Worm (Caenorhabditis elegans): ENCODE results near the gene ZK1067.4.

DNA sequence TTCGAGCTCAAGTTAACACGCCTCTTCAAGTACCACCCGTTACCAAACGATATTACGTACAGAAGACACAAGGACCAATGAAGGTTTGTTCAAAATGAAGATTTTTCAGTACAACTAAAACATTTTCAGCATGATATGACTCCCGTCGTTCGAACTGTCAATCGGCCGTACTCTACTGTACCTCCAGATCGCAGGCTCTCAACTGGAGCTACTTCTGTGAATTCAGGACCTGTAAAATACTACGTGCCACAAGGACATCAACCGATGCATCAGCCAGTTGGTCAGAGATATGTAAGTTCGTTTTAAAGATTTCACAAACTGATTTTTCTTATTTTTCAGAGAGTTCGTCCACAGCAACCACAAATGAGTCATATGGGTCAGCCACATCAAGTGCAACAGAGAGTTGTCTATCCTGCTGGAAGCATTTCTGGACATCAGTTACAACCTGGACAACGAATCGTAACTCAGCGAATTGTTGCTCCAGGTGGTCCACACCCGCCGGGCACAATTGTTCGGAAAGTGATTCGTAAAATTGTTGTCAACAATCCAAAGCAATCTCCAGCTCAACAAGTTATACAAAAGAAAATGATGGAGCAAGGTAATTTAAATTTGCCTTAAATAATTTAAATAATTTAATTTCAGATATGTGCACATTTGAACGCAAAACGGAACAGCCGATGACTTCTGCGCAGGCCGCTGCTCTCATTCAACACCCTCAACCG, 38.5 kb upstream of the ZK1067.4 start:
- TF ChIP-seq him-1 (tag; optimal IDR thresholded peaks at IDR 0.05), result no peak
- no peak for TF ChIP-seq W03F9.2 (tag; optimal IDR thresholded peaks at IDR 0.05)

Data from whole organism, L4/young adult.